Worm (Caenorhabditis elegans) whole organism, L3 larva: Measurements from ENCODE around the gene nekl-4.

Source experiments
- R02D3.7 ChIP-seq: fragments of 150-350 bp; optimal IDR thresholded peaks from 2 replicates; lab custom pipeline; 2014; ENCODE audit warnings: missing biosample characterization, missing genetic modification characterization
- ZK546.5 ChIP-seq: sonication (generic microtip); optimal IDR thresholded peaks from 2 replicates; lab custom pipeline; 2017; ENCODE audit warnings: missing biosample characterization, missing genetic modification characterization
- aly-2 ChIP-seq: fragments of 150-350 bp; optimal IDR thresholded peaks from 2 replicates; lab custom pipeline; 2014; ENCODE audit warnings: missing biosample characterization, missing genetic modification characterization
- ama-1 ChIP-seq: fragments of 150-350 bp; optimal IDR thresholded peaks from 2 replicates; lab custom pipeline; 2018
- ceh-16 ChIP-seq: sonication (generic microtip); optimal IDR thresholded peaks from 2 replicates; lab custom pipeline; 2017; ENCODE audit warnings: missing biosample characterization, missing genetic modification characterization
- ceh-28 ChIP-seq: fragments of 150-350 bp; optimal IDR thresholded peaks from 2 replicates; lab custom pipeline; 2014; ENCODE audit warnings: missing biosample characterization, missing genetic modification reagents, missing genetic modification characterization
- ceh-82 ChIP-seq: fragments of 150-350 bp; optimal IDR thresholded peaks from 2 replicates; lab custom pipeline; 2014; ENCODE audit warnings: missing biosample characterization, missing genetic modification characterization
- ceh-9 ChIP-seq: sonication (generic microtip); optimal IDR thresholded peaks from 2 replicates; lab custom pipeline; 2018; ENCODE audit warnings: missing biosample characterization, missing genetic modification characterization
- daf-12 ChIP-seq: fragments of 150-350 bp; optimal IDR thresholded peaks from 2 replicates; lab custom pipeline; 2014; ENCODE audit warnings: missing biosample characterization, missing genetic modification reagents, missing genetic modification characterization
- egl-27 ChIP-seq: sonication (generic microtip); optimal IDR thresholded peaks from 4 replicates; lab custom pipeline; 2017; ENCODE audit warnings: missing biosample characterization, missing genetic modification reagents, missing genetic modification characterization
- egl-5 ChIP-seq: fragments of 150-350 bp; optimal IDR thresholded peaks from 2 replicates; lab custom pipeline; 2017; ENCODE audit warnings: missing biosample characterization, missing genetic modification reagents, missing genetic modification characterization, inconsistent platforms
- elt-1 ChIP-seq: fragments of 150-350 bp; optimal IDR thresholded peaks from 2 replicates; lab custom pipeline; 2014; ENCODE audit warnings: missing biosample characterization, missing genetic modification characterization
- elt-2 ChIP-seq: sonication (generic microtip); optimal IDR thresholded peaks from 2 replicates; lab custom pipeline; 2016; ENCODE audit warnings: missing genetic modification reagents, mild to moderate bottlenecking, missing genetic modification characterization, missing compliant biosample characterization
- elt-3 ChIP-seq, 3 experiments: fragments of 150-350 bp in 1 of 3; sonication (generic microtip) in 2 of 3; optimal IDR thresholded peaks; 2 replicates in 2 of 3; 4 replicates in 1 of 3; lab custom pipeline; 2014 to 2017; ENCODE audit warnings: missing biosample characterization in 3 of 3, missing genetic modification characterization in 3 of 3
- eor-1 ChIP-seq, 2 experiments: fragments of 150-350 bp; optimal IDR thresholded peaks; 2 replicates each; lab custom pipeline; 2014 to 2018; ENCODE audit warnings: missing biosample characterization in 2 of 2, missing genetic modification characterization in 2 of 2
- fkh-10 ChIP-seq: sonication (generic microtip); optimal IDR thresholded peaks from 2 replicates; lab custom pipeline; 2017; ENCODE audit warnings: missing biosample characterization, missing genetic modification reagents, missing genetic modification characterization
- fkh-2 ChIP-seq: fragments of 150-350 bp; optimal IDR thresholded peaks from 2 replicates; lab custom pipeline; 2014; ENCODE audit warnings: missing biosample characterization, missing genetic modification reagents, missing genetic modification characterization
- fos-1 ChIP-seq: fragments of 150-350 bp; optimal IDR thresholded peaks from 2 replicates; lab custom pipeline; 2014; ENCODE audit warnings: missing biosample characterization, missing genetic modification characterization
- hmg-11 ChIP-seq: sonication (generic microtip); optimal IDR thresholded peaks from 2 replicates; lab custom pipeline; 2016; ENCODE audit warnings: missing genetic modification characterization, missing compliant biosample characterization
- jun-1 ChIP-seq: fragments of 150-350 bp; optimal IDR thresholded peaks from 2 replicates; lab custom pipeline; 2014; ENCODE audit warnings: missing biosample characterization, missing genetic modification reagents, missing genetic modification characterization
- lin-15B ChIP-seq: fragments of 150-350 bp; optimal IDR thresholded peaks from 2 replicates; lab custom pipeline; 2014; ENCODE audit warnings: missing biosample characterization, missing genetic modification characterization
- lin-39 ChIP-seq: fragments of 150-350 bp; optimal IDR thresholded peaks from 2 replicates; lab custom pipeline; 2018; ENCODE audit warnings: missing biosample characterization, missing genetic modification reagents, missing genetic modification characterization
- lsy-12 ChIP-seq: sonication (generic microtip); optimal IDR thresholded peaks from 2 replicates; lab custom pipeline; 2016; ENCODE audit warnings: mild to moderate bottlenecking, missing genetic modification characterization, missing compliant biosample characterization
- mdl-1 ChIP-seq: fragments of 150-350 bp; optimal IDR thresholded peaks from 2 replicates; lab custom pipeline; 2014; ENCODE audit warnings: missing biosample characterization, missing genetic modification characterization
- mml-1 ChIP-seq: fragments of 150-350 bp; sonication (generic microtip); optimal IDR thresholded peaks from 3 replicates; lab custom pipeline; 2014; ENCODE audit warnings: missing biosample characterization, missing genetic modification characterization
- nfya-1 ChIP-seq: sonication (generic microtip); optimal IDR thresholded peaks from 2 replicates; lab custom pipeline; 2017; ENCODE audit warnings: missing genetic modification characterization, mild to moderate bottlenecking, missing compliant biosample characterization, antibody characterized with exemption, moderate library complexity; ENCODE audit not compliant: insufficient read depth
- nhr-11 ChIP-seq: fragments of 150-350 bp; optimal IDR thresholded peaks from 2 replicates; lab custom pipeline; 2014; ENCODE audit warnings: missing biosample characterization, missing genetic modification characterization
- nhr-12 ChIP-seq: fragments of 150-350 bp; optimal IDR thresholded peaks from 2 replicates; lab custom pipeline; 2014; ENCODE audit warnings: missing biosample characterization, missing genetic modification characterization
- nhr-23 ChIP-seq: fragments of 150-350 bp; optimal IDR thresholded peaks from 2 replicates; lab custom pipeline; 2014; ENCODE audit warnings: missing biosample characterization, missing genetic modification reagents, missing genetic modification characterization
- nhr-237 ChIP-seq: fragments of 150-350 bp; optimal IDR thresholded peaks from 2 replicates; lab custom pipeline; 2014; ENCODE audit warnings: missing biosample characterization, missing genetic modification characterization
- nhr-25 ChIP-seq: sonication (generic microtip); optimal IDR thresholded peaks from 2 replicates; lab custom pipeline; 2017; ENCODE audit warnings: missing biosample characterization, missing genetic modification characterization
- nhr-28 ChIP-seq: fragments of 150-350 bp; optimal IDR thresholded peaks from 2 replicates; lab custom pipeline; 2014; ENCODE audit warnings: missing biosample characterization, missing genetic modification characterization
- nhr-43 ChIP-seq: sonication (generic microtip); optimal IDR thresholded peaks from 2 replicates; lab custom pipeline; 2016; ENCODE audit warnings: mild to moderate bottlenecking, missing genetic modification characterization, missing compliant biosample characterization; ENCODE audit not compliant: poor library complexity, severe bottlenecking
- nhr-67 ChIP-seq: fragments of 150-350 bp; optimal IDR thresholded peaks from 2 replicates; lab custom pipeline; 2014; ENCODE audit warnings: missing biosample characterization, missing genetic modification characterization
- nhr-76 ChIP-seq: fragments of 150-350 bp; sonication (generic microtip); optimal IDR thresholded peaks from 5 replicates; lab custom pipeline; 2014; ENCODE audit warnings: missing biosample characterization, missing genetic modification characterization
- nhr-77 ChIP-seq: fragments of 150-350 bp; optimal IDR thresholded peaks from 2 replicates; lab custom pipeline; 2014; ENCODE audit warnings: missing biosample characterization, missing genetic modification characterization
- pha-4 ChIP-seq: fragments of 150-350 bp; optimal IDR thresholded peaks from 2 replicates; lab custom pipeline; 2014; ENCODE audit warnings: missing biosample characterization, missing genetic modification reagents, missing genetic modification characterization
- pqm-1 ChIP-seq: fragments of 150-350 bp; optimal IDR thresholded peaks from 2 replicates; lab custom pipeline; 2017; ENCODE audit warnings: missing biosample characterization, missing genetic modification characterization, inconsistent platforms
- sea-2 ChIP-seq: fragments of 150-350 bp; sonication (generic microtip); optimal IDR thresholded peaks from 4 replicates; lab custom pipeline; 2014; ENCODE audit warnings: missing biosample characterization, missing genetic modification reagents, missing genetic modification characterization
- skn-1 ChIP-seq: fragments of 150-350 bp; optimal IDR thresholded peaks from 2 replicates; lab custom pipeline; 2014; ENCODE audit warnings: missing biosample characterization, missing genetic modification characterization
- snpc-4 ChIP-seq: fragments of 150-350 bp; optimal IDR thresholded peaks from 2 replicates; lab custom pipeline; 2014; ENCODE audit warnings: missing biosample characterization, missing genetic modification characterization
- tbx-2 ChIP-seq: sonication (generic microtip); optimal IDR thresholded peaks from 2 replicates; lab custom pipeline; 2016; ENCODE audit warnings: mild to moderate bottlenecking, missing genetic modification characterization, missing compliant biosample characterization
- unc-39 ChIP-seq: sonication (generic microtip); optimal IDR thresholded peaks from 4 replicates; lab custom pipeline; 2017; ENCODE audit warnings: missing biosample characterization, missing genetic modification characterization
- unc-62 ChIP-seq: fragments of 150-350 bp; sonication (generic microtip); optimal IDR thresholded peaks from 4 replicates; lab custom pipeline; 2014; ENCODE audit warnings: missing biosample characterization, missing genetic modification reagents, missing genetic modification characterization
- zag-1 ChIP-seq: fragments of 150-350 bp; optimal IDR thresholded peaks from 2 replicates; lab custom pipeline; 2014; ENCODE audit warnings: missing biosample characterization, missing genetic modification characterization
- ztf-11 ChIP-seq: fragments of 150-350 bp; optimal IDR thresholded peaks from 2 replicates; lab custom pipeline; 2014; ENCODE audit warnings: missing biosample characterization, missing genetic modification characterization
- ztf-4 ChIP-seq: fragments of 150-350 bp; optimal IDR thresholded peaks from 2 replicates; lab custom pipeline; 2014; ENCODE audit warnings: missing biosample characterization, missing genetic modification characterization

The nekl-4 gene

ce11 chrIII:5508669-5509068 lies 8.7 kb downstream of the nekl-4 start, which contains the start of gene D1044.7:
Gene D1044.7, minus strand, starts transcription at chrIII:5508769.
- TF ChIP-seq unc-39 (tag; lab: Kevin White, UChicago) (no peak), pha-4 (tag; lab: Kevin White, UChicago) (no peak), ama-1 (lab: Kevin White, UChicago) (no peak), nhr-25 (tag; lab: Kevin White, UChicago) (no peak), snpc-4 (tag; lab: Kevin White, UChicago) (no peak), nhr-77 (tag; lab: Kevin White, UChicago) (no peak), ztf-4 (no peak), egl-27 (no peak), tbx-2 (tag; lab: Kevin White, UChicago) (no peak)

ce11 chrIII:5506936-5507335 lies 10.4 kb downstream of the nekl-4 start:
- no peak for TF ChIP-seq aly-2 (tag; lab: Kevin White, UChicago)
- no peak for TF ChIP-seq nhr-11 (tag; lab: Kevin White, UChicago)
- TF ChIP-seq lin-39 (tag; lab: Kevin White, UChicago), result no peak
- TF ChIP-seq ama-1 (lab: Kevin White, UChicago), result no peak
- no peak for TF ChIP-seq ceh-82
- no peak for TF ChIP-seq hmg-11 (tag; lab: Kevin White, UChicago)
- no peak for TF ChIP-seq R02D3.7 (tag; lab: Kevin White, UChicago)
- TF ChIP-seq nhr-12 (tag; lab: Kevin White, UChicago), result no peak
- no peak for TF ChIP-seq ceh-28 (tag; lab: Kevin White, UChicago)
- TF ChIP-seq fkh-10 (GFP tag; lab: Kevin White, UChicago), result no peak

ce11 chrIII:5506023-5506597 lies 11.2 kb downstream of the nekl-4 start:
- TF ChIP-seq fkh-2 (no peak), tbx-2 (tag; lab: Kevin White, UChicago) (peak; percentile 27), zag-1 (no peak), elt-3 (tag; optimal IDR thresholded peaks at IDR 0.05; lab: Kevin White, UChicago) (no peak), elt-1 (no peak), nhr-76 (no peak), ztf-4 (no peak), skn-1 (tag; lab: Kevin White, UChicago) (no peak), egl-5 (tag; lab: Kevin White, UChicago) (no peak), pqm-1 (tag; lab: Kevin White, UChicago) (no peak), unc-39 (tag; lab: Kevin White, UChicago) (no peak), egl-27 (no peak), ceh-16 (no peak), elt-2 (peak; percentile 36), jun-1 (tag; lab: Kevin White, UChicago) (peak; percentile 44), lin-15B (no peak), R02D3.7 (tag; lab: Kevin White, UChicago) (peak; percentile 56), nhr-11 (tag; lab: Kevin White, UChicago) (no peak), unc-62 (GFP tag; lab: Kevin White, UChicago) (no peak), nhr-25 (tag; lab: Kevin White, UChicago) (peak; percentile 40), daf-12 (tag; lab: Kevin White, UChicago) (no peak), ceh-28 (tag; lab: Kevin White, UChicago) (no peak), nhr-237 (tag; lab: Kevin White, UChicago) (no peak), nfya-1 (tag; lab: Kevin White, UChicago) (no peak), pha-4 (tag; lab: Kevin White, UChicago) (peak; percentile 35), lin-39 (tag; lab: Kevin White, UChicago) (no peak), mdl-1 (no peak), eor-1 (tag; optimal IDR thresholded peaks at IDR 0.05; lab: Kevin White, UChicago) (no peak), ZK546.5 (no peak), ceh-9 (tag; lab: Kevin White, UChicago) (no peak), snpc-4 (tag; lab: Kevin White, UChicago) (no peak), fos-1 (tag; lab: Kevin White, UChicago) (no peak), ztf-11 (tag; lab: Kevin White, UChicago) (no peak), hmg-11 (tag; lab: Kevin White, UChicago) (no peak), ceh-82 (no peak), mml-1 (no peak), nhr-23 (peak; percentile 79), nhr-77 (tag; lab: Kevin White, UChicago) (no peak), nhr-43 (tag; lab: Kevin White, UChicago) (peak; percentile 71), fkh-10 (GFP tag; lab: Kevin White, UChicago) (no peak), lsy-12 (tag; lab: Kevin White, UChicago) (peak; percentile 72), aly-2 (tag; lab: Kevin White, UChicago) (no peak), nhr-28 (no peak), nhr-12 (tag; lab: Kevin White, UChicago) (no peak), ama-1 (lab: Kevin White, UChicago) (peak; percentile 92), nhr-67 (tag; lab: Kevin White, UChicago) (no peak), sea-2 (GFP tag; lab: Kevin White, UChicago) (no peak)
